Fruit fly (Drosophila melanogaster) ovary, adult (tissue): ENCODE results near the gene sosie.

Source experiments
- CG17801 ChIP-seq: fragments of 200-800 bp; optimal IDR thresholded peaks from 2 replicates; lab custom pipeline; 2019; ENCODE audit warnings: missing biosample characterization, mild to moderate bottlenecking, missing genetic modification characterization, moderate library complexity; ENCODE audit not compliant: partially characterized antibody

sosie gene

dm6 chr3R:24833652-24834051, at the start of gene sosie:
TSS of gene sosie (plus strand) at chr3R:24833952.
- TF ChIP-seq CG17801, result no peak

- peak; percentile 56 for TF ChIP-seq CG17801
Measured at dm6 chr3R:24787042-24787565, 46.6 kb upstream of the sosie start, which contains the start of gene CG5805. TSS of gene CG5805 (minus strand) at chr3R:24787421.

dm6 chr3R:24787734-24788133, 46.0 kb upstream of the sosie start, which contains the start of gene Ets96B:
TSS of gene Ets96B (plus strand) at chr3R:24788054.
- TF ChIP-seq CG17801, result no peak

- TF ChIP-seq CG17801, result no peak
Measured at dm6 chr3R:24790036-24790435, 43.7 kb upstream of the sosie start, which contains the start of gene CG13634. TSS of gene CG13634 (minus strand) at chr3R:24790136.

dm6 chr3R:24798595-24798994, 35.2 kb upstream of the sosie start:
- no peak for TF ChIP-seq CG17801

dm6 chr3R:24799503-24799902, 34.2 kb upstream of the sosie start, which contains the start of gene Ude:
TSS of gene Ude (minus strand) at chr3R:24799668.
- TF ChIP-seq CG17801, result no peak

- no peak for TF ChIP-seq CG17801
Measured at dm6 chr3R:24805048-24805447, 28.7 kb upstream of the sosie start, which contains the start of gene polybromo. TSS of gene polybromo (minus strand) at chr3R:24805259.

dm6 chr3R:24807321-24807720, 26.4 kb upstream of the sosie start, which contains the start of gene CG6980:
TSS of gene CG6980 (plus strand) at chr3R:24807621.
- TF ChIP-seq CG17801, result no peak

dm6 chr3R:24809576-24810279, 24.0 kb upstream of the sosie start:
- no peak for TF ChIP-seq CG17801

- TF ChIP-seq CG17801, result peak; percentile 73
Measured at dm6 chr3R:24810844-24811625, 22.7 kb upstream of the sosie start.

- no peak for TF ChIP-seq CG17801
Measured at dm6 chr3R:24812394-24812793, 21.4 kb upstream of the sosie start.

- TF ChIP-seq CG17801, result no peak
Measured at dm6 chr3R:24812987-24813636, 20.6 kb upstream of the sosie start.

dm6 chr3R:24813637-24814301, 20.0 kb upstream of the sosie start, which contains the start of the genes lili and CG34150:
TSS of gene lili (minus strand) at chr3R:24814012.
TSS of gene CG34150 (plus strand) at chr3R:24814262.
- TF ChIP-seq CG17801, result peak; percentile 81

dm6 chr3R:24816993-24817854, 16.5 kb upstream of the sosie start, which contains the start of the genes CG5808 and Saf-B:
TSS of gene CG5808 (minus strand) at chr3R:24817007.
TSS of gene Saf-B (plus strand) at chr3R:24817464.
- no peak for TF ChIP-seq CG17801

- TF ChIP-seq CG17801, result no peak
Measured at dm6 chr3R:24823061-24823460, 10.7 kb upstream of the sosie start.
